Worm (Caenorhabditis elegans) whole organism, young adult: Measurements from ENCODE around the gene F21D9.11.
"Not testable (repeated sequence)": the region's sequence is repeated elsewhere in the genome, so short reads cannot be mapped to it uniquely, and the experiment has no call there.

Source experiments
- B0019.2 ChIP-seq: fragments of 200-800 bp; sonication (Bioruptor generic); conservative IDR thresholded peaks from 2 replicates; pipeline ENCODE4 v1.3.6; 2022; ENCODE audit warnings: missing genetic modification reagents, missing genetic modification characterization, missing compliant biosample characterization
- F23B12.7 ChIP-seq: sonication (generic microtip); optimal IDR thresholded peaks from 2 replicates; lab custom pipeline; 2017; ENCODE audit warnings: missing genetic modification characterization, mild to moderate bottlenecking, missing compliant biosample characterization, antibody characterized with exemption, moderate library complexity; ENCODE audit not compliant: insufficient read depth
- F33H1.4 ChIP-seq: fragments of 200-800 bp; sonication (Bioruptor generic); IDR thresholded peaks from 2 replicates; pipeline ENCODE4 v1.3.6; 2022; ENCODE audit warnings: missing genetic modification reagents, missing genetic modification characterization, missing compliant biosample characterization
- F39B2.1 ChIP-seq: fragments of 200-800 bp; sonication (Bioruptor generic); IDR thresholded peaks from 2 replicates; pipeline ENCODE4 v1.3.6; 2022; ENCODE audit warnings: missing genetic modification reagents, missing genetic modification characterization, missing compliant biosample characterization
- F52B5.7 ChIP-seq: sonication (generic microtip); optimal IDR thresholded peaks from 2 replicates; lab custom pipeline; 2016; ENCODE audit warnings: mild to moderate bottlenecking, missing genetic modification characterization, missing compliant biosample characterization
- F55B11.4 ChIP-seq: sonication (generic microtip); optimal IDR thresholded peaks from 2 replicates; lab custom pipeline; 2016; ENCODE audit warnings: missing compliant biosample characterization, missing genetic modification characterization, borderline replicate concordance; ENCODE audit not compliant: insufficient read depth
- akir-1 ChIP-seq: fragments of 200-800 bp; sonication (Bioruptor generic); optimal IDR thresholded peaks from 2 replicates; lab custom pipeline; 2018; ENCODE audit warnings: mild to moderate bottlenecking, missing genetic modification characterization, moderate library complexity, missing compliant biosample characterization
- atf-7 ChIP-seq: sonication (generic microtip); optimal IDR thresholded peaks from 2 replicates; lab custom pipeline; 2017; ENCODE audit warnings: mild to moderate bottlenecking, missing genetic modification characterization, missing compliant biosample characterization
- athp-1 ChIP-seq: sonication (generic microtip); optimal IDR thresholded peaks from 2 replicates; lab custom pipeline; 2017; ENCODE audit warnings: mild to moderate bottlenecking, missing genetic modification characterization, missing compliant biosample characterization
- attf-3 ChIP-seq: fragments of 200-800 bp; sonication (Bioruptor generic); conservative IDR thresholded peaks from 2 replicates; pipeline ENCODE4 v1.3.6; 2022; ENCODE audit warnings: missing genetic modification reagents, missing genetic modification characterization, missing compliant biosample characterization
- attf-6 ChIP-seq: fragments of 200-800 bp; sonication (Bioruptor generic); IDR thresholded peaks from 2 replicates; pipeline ENCODE4 v1.3.6; 2022; ENCODE audit warnings: missing genetic modification reagents, missing genetic modification characterization, missing compliant biosample characterization
- bed-2 ChIP-seq: fragments of 200-800 bp; sonication (Bioruptor generic); IDR thresholded peaks from 2 replicates; pipeline ENCODE4 v1.3.6; 2022; ENCODE audit warnings: missing genetic modification reagents, missing genetic modification characterization, missing compliant biosample characterization
- ceh-100 ChIP-seq: fragments of 200-800 bp; sonication (Bioruptor generic); IDR thresholded peaks from 2 replicates; pipeline ENCODE4 v1.3.6; 2022; ENCODE audit warnings: missing genetic modification reagents, missing genetic modification characterization, missing compliant biosample characterization
- ceh-79 ChIP-seq: sonication (generic microtip); optimal IDR thresholded peaks from 2 replicates; lab custom pipeline; 2017; ENCODE audit warnings: mild to moderate bottlenecking, missing genetic modification characterization, missing compliant biosample characterization
- chd-7 ChIP-seq: sonication (generic microtip); optimal IDR thresholded peaks from 2 replicates; lab custom pipeline; 2016; ENCODE audit warnings: mild to moderate bottlenecking, missing genetic modification characterization, moderate library complexity, missing compliant biosample characterization
- dpl-1 ChIP-seq: fragments of 150-350 bp; optimal IDR thresholded peaks from 2 replicates; lab custom pipeline; 2014; ENCODE audit warnings: missing biosample characterization, missing genetic modification reagents, missing genetic modification characterization
- egl-18 ChIP-seq: fragments of 200-800 bp; sonication (Bioruptor generic); IDR thresholded peaks from 2 replicates; pipeline ENCODE4 v1.3.6; 2022; ENCODE audit warnings: missing genetic modification reagents, missing genetic modification characterization, missing compliant biosample characterization
- egrh-3 ChIP-seq: fragments of 200-800 bp; sonication (Bioruptor generic); IDR thresholded peaks from 2 replicates; pipeline ENCODE4 v1.3.6; 2022; ENCODE audit warnings: missing genetic modification reagents, missing genetic modification characterization, missing compliant biosample characterization
- ets-4 ChIP-seq: fragments of 200-800 bp; sonication (Bioruptor generic); optimal IDR thresholded peaks from 2 replicates; lab custom pipeline; 2018; ENCODE audit warnings: mild to moderate bottlenecking, missing genetic modification characterization, missing compliant biosample characterization
- fkh-3 ChIP-seq: sonication (generic microtip); optimal IDR thresholded peaks from 2 replicates; lab custom pipeline; 2016; ENCODE audit warnings: mild to moderate bottlenecking, missing genetic modification characterization, missing compliant biosample characterization
- hrde-1 ChIP-seq: sonication (generic microtip); optimal IDR thresholded peaks from 2 replicates; lab custom pipeline; 2016; ENCODE audit warnings: missing genetic modification characterization, mild to moderate bottlenecking, missing compliant biosample characterization, moderate library complexity, missing genotype, missing genetic modification reagents, borderline replicate concordance
- lag-1 ChIP-seq: fragments of 200-800 bp; sonication (Bioruptor generic); IDR thresholded peaks from 2 replicates; pipeline ENCODE4 v1.3.6; 2022; ENCODE audit warnings: missing genetic modification reagents, missing genetic modification characterization, missing compliant biosample characterization
- lin-40 ChIP-seq: sonication (generic microtip); optimal IDR thresholded peaks from 2 replicates; lab custom pipeline; 2016; ENCODE audit warnings: missing genetic modification characterization, mild to moderate bottlenecking, missing compliant biosample characterization, missing genotype, missing genetic modification reagents
- madf-8 ChIP-seq: fragments of 200-800 bp; sonication (Bioruptor generic); conservative IDR thresholded peaks from 2 replicates; pipeline ENCODE4 v1.3.6; 2022; ENCODE audit warnings: missing genetic modification reagents, missing genetic modification characterization, missing compliant biosample characterization
- mcd-1 ChIP-seq: fragments of 200-800 bp; sonication (Bioruptor generic); IDR thresholded peaks from 2 replicates; pipeline ENCODE4 v1.3.6; 2022; ENCODE audit warnings: missing genetic modification reagents, missing genetic modification characterization, missing compliant biosample characterization
- nhr-120 ChIP-seq: fragments of 200-800 bp; sonication (Bioruptor generic); IDR thresholded peaks from 2 replicates; pipeline ENCODE4 v1.3.6; 2022; ENCODE audit warnings: missing genetic modification characterization, missing compliant biosample characterization
- nhr-90 ChIP-seq: sonication (generic microtip); optimal IDR thresholded peaks from 2 replicates; lab custom pipeline; 2016; ENCODE audit warnings: missing genotype, mild to moderate bottlenecking, missing genetic modification characterization, missing compliant biosample characterization
- pha-4 ChIP-seq: fragments of 150-350 bp; sonication (generic microtip); optimal IDR thresholded peaks from 2 replicates; lab custom pipeline; 2014; ENCODE audit warnings: missing biosample characterization, missing genetic modification reagents, missing genetic modification characterization
- rcor-1 ChIP-seq: fragments of 200-800 bp; sonication (Bioruptor generic); IDR thresholded peaks from 2 replicates; pipeline ENCODE4 v1.3.6; 2022; ENCODE audit warnings: missing genetic modification reagents, missing genetic modification characterization, missing compliant biosample characterization
- repo-1 ChIP-seq: sonication (generic microtip); optimal IDR thresholded peaks from 2 replicates; lab custom pipeline; 2017; ENCODE audit warnings: mild to moderate bottlenecking, missing genetic modification characterization, missing compliant biosample characterization
- sdz-38 ChIP-seq: sonication (generic microtip); optimal IDR thresholded peaks from 2 replicates; lab custom pipeline; 2016; ENCODE audit warnings: missing genotype, missing genetic modification characterization, missing compliant biosample characterization
- sea-2 ChIP-seq: fragments of 200-800 bp; sonication (Bioruptor generic); IDR thresholded peaks from 2 replicates; pipeline ENCODE4 v1.3.6; 2022; ENCODE audit warnings: missing genetic modification characterization, missing compliant biosample characterization
- snpc-4 ChIP-seq, 5 experiments: fragments of 150-350 bp in 1 of 5; sonication (generic microtip) in 4 of 5; optimal IDR thresholded peaks; 2 replicates each; lab custom pipeline; 2014 to 2018; ENCODE audit warnings: missing genetic modification characterization in 5 of 5, missing biosample characterization in 3 of 5, antibody characterized with exemption in 2 of 5, mild to moderate bottlenecking in 2 of 5, missing compliant biosample characterization in 2 of 5, missing genotype in 2 of 5, moderate library complexity in 2 of 5, missing genetic modification reagents in 1 of 5
- somi-1 ChIP-seq: fragments of 200-800 bp; sonication (Bioruptor generic); optimal IDR thresholded peaks from 2 replicates; lab custom pipeline; 2018; ENCODE audit warnings: mild to moderate bottlenecking, missing genetic modification characterization, missing compliant biosample characterization
- unc-130 ChIP-seq: sonication (generic microtip); optimal IDR thresholded peaks from 2 replicates; lab custom pipeline; 2016; ENCODE audit warnings: missing genetic modification reagents, missing genetic modification characterization, missing compliant biosample characterization
- unc-62 ChIP-seq: fragments of 150-350 bp; optimal IDR thresholded peaks from 2 replicates; lab custom pipeline; 2014; ENCODE audit warnings: missing biosample characterization, missing genetic modification reagents, missing genetic modification characterization
- zfh-2 ChIP-seq: fragments of 200-800 bp; sonication (Bioruptor generic); conservative IDR thresholded peaks from 2 replicates; pipeline ENCODE4 v1.3.6; 2022; ENCODE audit warnings: missing genetic modification reagents, missing genetic modification characterization, missing compliant biosample characterization
- ztf-18 ChIP-seq: sonication (generic microtip); optimal IDR thresholded peaks from 2 replicates; lab custom pipeline; 2016; ENCODE audit warnings: missing genotype, mild to moderate bottlenecking, missing genetic modification characterization, missing compliant biosample characterization
- ztf-22 ChIP-seq: fragments of 200-800 bp; sonication (Bioruptor generic); optimal IDR thresholded peaks from 2 replicates; lab custom pipeline; 2018; ENCODE audit warnings: mild to moderate bottlenecking, missing genetic modification characterization, moderate library complexity, missing compliant biosample characterization

Gene F21D9.11

ce11 chrV:19260686-19261085 is 8.7 kb downstream of the F21D9.11 start:
- TF ChIP-seq zfh-2 (peak; percentile 44), ets-4 (no peak)

ce11 chrV:19262349-19262748 is 10.4 kb downstream of the F21D9.11 start, which contains the start of gene F21D9.2:
Gene F21D9.2, minus strand, starts transcription at chrV:19262449.
- TF ChIP-seq snpc-4 (GFP tag; optimal IDR thresholded peaks at IDR 0.05; lab: Kevin White, UChicago) (no peak), snpc-4 (tag; optimal IDR thresholded peaks at IDR 0.05; lab: Kevin White, UChicago) (no peak), attf-3 (GFP tag; lab: Robert Waterston, UW) (no peak), ceh-100 (no peak), fkh-3 (tag; lab: Kevin White, UChicago) (no peak), egl-18 (GFP tag; lab: Robert Waterston, UW) (no peak), somi-1 (GFP tag; lab: Kevin White, UChicago) (no peak), dpl-1 (GFP tag; lab: Kevin White, UChicago) (no peak), ztf-22 (GFP tag; lab: Kevin White, UChicago) (no peak), bed-2 (GFP tag; lab: Robert Waterston, UW) (no peak), F33H1.4 (GFP tag; lab: Robert Waterston, UW) (no peak)

- not testable (repeated sequence) for TF ChIP-seq mcd-1 (GFP tag; lab: Robert Waterston, UW); unc-130 (GFP tag; lab: Kevin White, UChicago); F52B5.7 (tag; lab: Kevin White, UChicago)
These were observed 12.2 kb downstream of the F21D9.11 start, which contains the start of gene F21D9.1 for ce11 chrV:19264148-19264547. Gene F21D9.1, plus strand, starts transcription at chrV:19264448.

- TF ChIP-seq nhr-120 (0 out of 2 replicates have a peak, but pooled peaks have one; percentile 58), atf-7 (no peak)
These were observed 24.4 kb downstream of the F21D9.11 start for ce11 chrV:19276354-19276753.

- TF ChIP-seq pha-4 (tag; lab: Kevin White, UChicago) = no peak
- TF ChIP-seq chd-7 (tag; lab: Kevin White, UChicago) = no peak
- TF ChIP-seq egrh-3 (GFP tag; lab: Robert Waterston, UW) = peak; percentile 23; the same call in 1 of the 2 replicates
- TF ChIP-seq attf-6 (GFP tag; lab: Robert Waterston, UW) = no peak
- TF ChIP-seq akir-1 (GFP tag; lab: Kevin White, UChicago) = no peak
- TF ChIP-seq athp-1 (tag; lab: Kevin White, UChicago) = no peak
- no peak for TF ChIP-seq attf-3 (GFP tag; lab: Robert Waterston, UW)
- TF ChIP-seq sea-2 (GFP tag; lab: Robert Waterston, UW) = no peak
- peak; percentile 63; the same call in 1 of the 2 replicates for TF ChIP-seq zfh-2
- TF ChIP-seq sdz-38 (tag; lab: Kevin White, UChicago) = no peak
- no peak for TF ChIP-seq F55B11.4
- TF ChIP-seq bed-2 (GFP tag; lab: Robert Waterston, UW) = no peak
- no peak for TF ChIP-seq F39B2.1 (GFP tag; lab: Robert Waterston, UW)
These were observed 26.5 kb downstream of the F21D9.11 start for ce11 chrV:19278488-19278887.

ce11 chrV:19279888-19280287 is 27.9 kb downstream of the F21D9.11 start, which contains the start of gene F21D9.8:
Gene F21D9.8, minus strand, starts transcription at chrV:19279988.
- no peak for TF ChIP-seq repo-1 (tag; lab: Kevin White, UChicago)
- TF ChIP-seq bed-2 (GFP tag; lab: Robert Waterston, UW) = no peak
- no peak for TF ChIP-seq F23B12.7 (tag; lab: Kevin White, UChicago)
- no peak for TF ChIP-seq rcor-1 (GFP tag; lab: Robert Waterston, UW)
- TF ChIP-seq nhr-90 (tag; lab: Kevin White, UChicago) = no peak
- TF ChIP-seq hrde-1 (tag; lab: Kevin White, UChicago) = no peak
- TF ChIP-seq B0019.2 = no peak
- no peak for TF ChIP-seq lag-1 (GFP tag; lab: Robert Waterston, UW)
- no peak for TF ChIP-seq lin-40 (tag; lab: Kevin White, UChicago)
- no peak for TF ChIP-seq madf-8 (GFP tag; lab: Robert Waterston, UW)
- TF ChIP-seq fkh-3 (tag; lab: Kevin White, UChicago) = no peak
- TF ChIP-seq egrh-3 (GFP tag; lab: Robert Waterston, UW) = no peak
- TF ChIP-seq pha-4 (tag; lab: Kevin White, UChicago) = no peak
- TF ChIP-seq ceh-79 (tag; lab: Kevin White, UChicago) = no peak
- TF ChIP-seq unc-62 (GFP tag; lab: Kevin White, UChicago) = no peak
- TF ChIP-seq ceh-100 = no peak
- no peak for TF ChIP-seq ztf-18
